Fruit fly (Drosophila melanogaster) whole organism, adult: Measurements from ENCODE around the gene CG8281.

Source experiments
- CG11617 ChIP-seq: fragments of 200-800 bp; sonication (Bioruptor generic); optimal IDR thresholded peaks from 2 replicates; lab custom pipeline; 2017; ENCODE audit warnings: mild to moderate bottlenecking, missing biosample characterization, missing genetic modification reagents, missing genetic modification characterization
- CG14711 ChIP-seq: fragments of 200-800 bp; sonication (Bioruptor generic); optimal IDR thresholded peaks from 2 replicates; lab custom pipeline; 2018; ENCODE audit warnings: missing biosample characterization, mild to moderate bottlenecking, missing genetic modification characterization, moderate library complexity
- CG33017 ChIP-seq: fragments of 200-800 bp; sonication (Bioruptor generic); optimal IDR thresholded peaks from 2 replicates; lab custom pipeline; 2018; ENCODE audit warnings: missing biosample characterization, mild to moderate bottlenecking, missing genetic modification characterization, moderate library complexity
- CG7045 ChIP-seq: fragments of 200-800 bp; sonication (Bioruptor generic); optimal IDR thresholded peaks from 2 replicates; lab custom pipeline; 2017; ENCODE audit warnings: missing biosample characterization, mild to moderate bottlenecking, missing genetic modification characterization
- Hr96 ChIP-seq: fragments of 200-800 bp; sonication (Bioruptor generic); optimal IDR thresholded peaks from 2 replicates; lab custom pipeline; 2016; ENCODE audit warnings: missing biosample characterization, missing genetic modification characterization
- Mnt ChIP-seq: fragments of 200-800 bp; sonication (Bioruptor generic); optimal IDR thresholded peaks from 2 replicates; lab custom pipeline; 2016; ENCODE audit warnings: missing biosample characterization, mild to moderate bottlenecking, missing genetic modification characterization
- bab1 ChIP-seq: fragments of 200-800 bp; sonication (Bioruptor generic); optimal IDR thresholded peaks from 3 replicates; lab custom pipeline; 2019; ENCODE audit warnings: missing biosample characterization, mild to moderate bottlenecking, missing genetic modification characterization, moderate library complexity
- kay ChIP-seq: fragments of 200-800 bp; sonication (Bioruptor generic); peaks from one replicate; lab custom pipeline; 2016; ENCODE audit warnings: missing biosample characterization, missing genetic modification characterization, borderline replicate concordance
- ovo ChIP-seq: fragments of 200-800 bp; sonication (Bioruptor generic); optimal IDR thresholded peaks from 2 replicates; lab custom pipeline; 2016; ENCODE audit warnings: missing biosample characterization, missing genetic modification characterization
- pad ChIP-seq: fragments of 200-800 bp; sonication (Bioruptor generic); optimal IDR thresholded peaks from 3 replicates; lab custom pipeline; 2017; ENCODE audit warnings: missing biosample characterization, missing genetic modification characterization, mild to moderate bottlenecking, moderate library complexity, missing genetic modification reagents
- tj ChIP-seq: fragments of 200-800 bp; sonication (Bioruptor generic); optimal IDR thresholded peaks from 3 replicates; lab custom pipeline; 2017; ENCODE audit warnings: missing biosample characterization, mild to moderate bottlenecking, missing genetic modification characterization, moderate library complexity

dm6 chr3L:7914969-7915596, 2.8 kb downstream of the CG8281 start, which contains the start of gene Tmem43:
- no peak for TF ChIP-seq CG11617 (GFP tag; lab: Kevin White, UChicago)
- no peak for TF ChIP-seq pad
- no peak for TF ChIP-seq kay (GFP tag; lab: Kevin White, UChicago)
- TF ChIP-seq Mnt (GFP tag; lab: Kevin White, UChicago) = no peak
- no peak for TF ChIP-seq tj
- no peak for TF ChIP-seq ovo
- TF ChIP-seq CG14711 (tag; lab: Kevin White, UChicago) = no peak
- no peak for TF ChIP-seq CG7045 (GFP tag; lab: Kevin White, UChicago)
- TF ChIP-seq CG33017 = no peak
- TF ChIP-seq Hr96 (GFP tag; lab: Kevin White, UChicago) = no peak
- peak; percentile 39 for TF ChIP-seq bab1
